Fruit fly (Drosophila melanogaster) whole organism, embryonic: ENCODE results near the gene Nep6.
"Not testable (repeated sequence)": the region's sequence is repeated elsewhere in the genome, so short reads cannot be mapped to it uniquely, and the experiment has no call there.

Experiments used
- Bteb2 ChIP-seq: fragments of 200-800 bp; sonication (Bioruptor generic); optimal IDR thresholded peaks from 2 replicates; lab custom pipeline; 2016; ENCODE audit warnings: missing biosample characterization, missing genetic modification characterization
- CG1233 ChIP-seq: fragments of 200-800 bp; sonication (Bioruptor generic); optimal IDR thresholded peaks from 4 replicates; lab custom pipeline; 2018; ENCODE audit warnings: missing biosample characterization, mild to moderate bottlenecking, missing genetic modification characterization
- CG15269 ChIP-seq: fragments of 200-800 bp; sonication (Bioruptor generic); optimal IDR thresholded peaks from 2 replicates; lab custom pipeline; 2018; ENCODE audit warnings: missing biosample characterization, mild to moderate bottlenecking, missing genetic modification characterization, moderate library complexity
- CG4424 ChIP-seq: fragments of 200-800 bp; sonication (Bioruptor generic); optimal IDR thresholded peaks from 3 replicates; lab custom pipeline; 2016; ENCODE audit warnings: missing biosample characterization, missing genetic modification characterization
- CG6683 ChIP-seq: fragments of 200-800 bp; sonication (Bioruptor generic); optimal IDR thresholded peaks from 2 replicates; lab custom pipeline; 2017; ENCODE audit warnings: missing biosample characterization, mild to moderate bottlenecking, missing genetic modification characterization, missing genetic modification reagents
- CG6854 ChIP-seq: fragments of 200-800 bp; sonication (Bioruptor generic); optimal IDR thresholded peaks from 3 replicates; lab custom pipeline; 2017; ENCODE audit warnings: missing biosample characterization, mild to moderate bottlenecking, missing genetic modification characterization
- CG8281 ChIP-seq: fragments of 200-800 bp; sonication (Bioruptor generic); optimal IDR thresholded peaks from 2 replicates; lab custom pipeline; 2018; ENCODE audit warnings: missing biosample characterization, mild to moderate bottlenecking, missing genetic modification characterization, moderate library complexity
- amos ChIP-seq: fragments of 200-800 bp; sonication (Bioruptor generic); IDR thresholded peaks from 2 replicates; pipeline ENCODE4 v1.3.6; 2022; ENCODE audit warnings: missing biosample characterization, missing genetic modification characterization; ENCODE audit not compliant: partially characterized antibody
- ems ChIP-seq: fragments of 200-800 bp; sonication (Bioruptor generic); optimal IDR thresholded peaks from 3 replicates; lab custom pipeline; 2016; ENCODE audit warnings: missing biosample characterization, missing genetic modification characterization
- gce ChIP-seq: fragments of 200-800 bp; sonication (Bioruptor generic); IDR thresholded peaks from 3 replicates; pipeline ENCODE4 v1.3.6; 2022; ENCODE audit warnings: missing biosample characterization, missing genetic modification characterization
- klu ChIP-seq: fragments of 200-800 bp; sonication (Bioruptor generic); IDR thresholded peaks from 2 replicates; pipeline ENCODE4 v1.3.6; 2022; ENCODE audit warnings: missing biosample characterization, missing genetic modification characterization
- pan ChIP-seq, 4 experiments: fragments of >200 bp in 3 of 4; fragments of 200-800 bp in 1 of 4; sonication (Bioruptor generic) in 1 of 4; optimal IDR thresholded peaks in 3 of 4; IDR thresholded peaks in 1 of 4; 2 replicates each; pipeline versions ENCODE4 v1.3.6 to Lab custom; 2017 to 2022; ENCODE audit warnings: missing biosample characterization in 2 of 4, missing genetic modification characterization in 2 of 4, mixed read lengths in 1 of 4
- repo ChIP-seq: fragments of 200-800 bp; sonication (Bioruptor generic); optimal IDR thresholded peaks from 2 replicates; lab custom pipeline; 2016; ENCODE audit warnings: missing biosample characterization, missing genetic modification characterization
- yki ChIP-seq: fragments of >200 bp; optimal IDR thresholded peaks from 3 replicates; lab custom pipeline; 2018

DNA sequence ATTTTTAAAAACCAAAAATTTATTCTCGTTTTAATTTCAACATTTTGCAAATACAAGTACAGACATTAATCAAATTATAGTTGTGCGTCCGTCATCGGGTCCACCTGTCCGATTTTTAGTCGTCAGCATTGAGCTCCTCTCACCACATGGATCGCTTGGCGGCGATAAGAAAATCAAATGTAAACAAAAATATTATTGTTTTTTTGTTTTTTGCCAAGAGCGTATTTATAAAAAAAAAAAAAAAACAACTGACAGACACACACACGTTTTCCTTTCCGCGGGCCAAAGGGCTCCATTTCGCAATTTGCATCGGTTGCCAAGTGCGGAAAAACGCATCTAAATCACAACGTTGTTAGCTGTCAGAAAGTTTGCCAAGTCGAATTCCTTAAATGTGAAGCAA is 37.6 kb upstream of the Nep6 start:
- not testable (repeated sequence) for TF ChIP-seq CG4424 (GFP tag; lab: Kevin White, UChicago); ems (GFP tag; lab: Kevin White, UChicago); gce; CG8281 (tag; lab: Kevin White, UChicago); repo (GFP tag; lab: Kevin White, UChicago); yki (lab: Kevin White, UChicago); Bteb2; CG6854 (GFP tag; lab: Kevin White, UChicago); pan (optimal IDR thresholded peaks at IDR 0.05; lab: Kevin White, UChicago); pan (GFP tag; optimal IDR thresholded peaks at IDR 0.05 in 1 of 2, IDR thresholded peaks at IDR 0.05 in 1 of 2); CG1233; CG6683; klu (GFP tag; lab: Robert Waterston, UW); amos (GFP tag; lab: Robert Waterston, UW); CG15269 (tag; lab: Kevin White, UChicago)
